Worm (Caenorhabditis elegans) whole organism, L1 larva: Measurements from ENCODE around the gene fshr-1.

ENCODE experiments used
- ceh-8 ChIP-seq: fragments of 200-800 bp; sonication (Bioruptor generic); optimal IDR thresholded peaks from 2 replicates; lab custom pipeline; 2018; ENCODE audit warnings: mild to moderate bottlenecking, missing genetic modification characterization, moderate library complexity, missing compliant biosample characterization
- ceh-82 ChIP-seq, 3 experiments: fragments of 150-350 bp in 1 of 3; sonication (generic microtip) in 2 of 3; optimal IDR thresholded peaks; 2 replicates each; lab custom pipeline; 2014 to 2017; ENCODE audit warnings: missing biosample characterization in 3 of 3, missing genetic modification characterization in 3 of 3
- ceh-88 ChIP-seq: fragments of 200-800 bp; sonication (Bioruptor generic); IDR thresholded peaks from 2 replicates; pipeline ENCODE4 v1.3.6; 2022; ENCODE audit warnings: missing genetic modification characterization, missing compliant biosample characterization
- egl-13 ChIP-seq: sonication (generic microtip); optimal IDR thresholded peaks from 2 replicates; lab custom pipeline; 2016; ENCODE audit warnings: missing genotype, missing genetic modification reagents, missing genetic modification characterization, missing compliant biosample characterization
- elt-2 ChIP-seq: sonication (generic microtip); optimal IDR thresholded peaks from 2 replicates; lab custom pipeline; 2016; ENCODE audit warnings: missing genetic modification characterization, mild to moderate bottlenecking, inconsistent platforms, missing compliant biosample characterization, missing genetic modification reagents
- elt-3 ChIP-seq, 6 experiments: fragments of 150-350 bp in 1 of 6; sonication (generic microtip); optimal IDR thresholded peaks; 2 replicates each; lab custom pipeline; 2017 to 2018; ENCODE audit warnings: missing biosample characterization in 6 of 6, missing genetic modification characterization in 6 of 6, inconsistent platforms in 1 of 6
- fkh-10 ChIP-seq: sonication (generic microtip); optimal IDR thresholded peaks from 2 replicates; lab custom pipeline; 2017; ENCODE audit warnings: missing biosample characterization, missing genetic modification reagents, missing genetic modification characterization
- fos-1 ChIP-seq: fragments of 150-350 bp; optimal IDR thresholded peaks from 2 replicates; lab custom pipeline; 2014; ENCODE audit warnings: missing biosample characterization, missing genetic modification characterization
- hlh-17 ChIP-seq: fragments of 200-800 bp; sonication (Bioruptor generic); optimal IDR thresholded peaks from 2 replicates; lab custom pipeline; 2018; ENCODE audit warnings: missing genetic modification characterization, mild to moderate bottlenecking, missing compliant biosample characterization, moderate library complexity, borderline replicate concordance
- irx-1 ChIP-seq: sonication (generic microtip); optimal IDR thresholded peaks from 2 replicates; lab custom pipeline; 2016; ENCODE audit warnings: missing genetic modification characterization, missing compliant biosample characterization
- lin-14 ChIP-seq: fragments of 200-800 bp; sonication (Bioruptor generic); optimal IDR thresholded peaks from 2 replicates; lab custom pipeline; 2018; ENCODE audit warnings: mild to moderate bottlenecking, missing genetic modification characterization, moderate library complexity, missing compliant biosample characterization
- lin-35 ChIP-seq, 2 experiments: fragments of 150-350 bp; optimal IDR thresholded peaks; 2 replicates each; lab custom pipeline; 2014; ENCODE audit warnings: missing biosample characterization in 2 of 2, missing genetic modification characterization in 2 of 2, missing genetic modification reagents in 2 of 2
- lir-3 ChIP-seq: sonication (generic microtip); optimal IDR thresholded peaks from 2 replicates; lab custom pipeline; 2016; ENCODE audit warnings: mild to moderate bottlenecking, missing genetic modification characterization, moderate library complexity, missing compliant biosample characterization; ENCODE audit not compliant: poor library complexity
- lsy-2 ChIP-seq, 2 experiments: fragments of 150-350 bp; optimal IDR thresholded peaks; 2 replicates each; lab custom pipeline; 2014; ENCODE audit warnings: missing biosample characterization in 2 of 2, missing genetic modification characterization in 2 of 2
- nhr-19 ChIP-seq: fragments of 200-800 bp; sonication (Bioruptor generic); conservative IDR thresholded peaks from 2 replicates; pipeline ENCODE4 v1.3.6; 2022; ENCODE audit warnings: missing genetic modification characterization, missing compliant biosample characterization
- nhr-47 ChIP-seq: sonication (generic microtip); optimal IDR thresholded peaks from 2 replicates; lab custom pipeline; 2016; ENCODE audit warnings: mild to moderate bottlenecking, missing genetic modification characterization, moderate library complexity, missing compliant biosample characterization
- pag-3 ChIP-seq: sonication (generic microtip); optimal IDR thresholded peaks from 2 replicates; lab custom pipeline; 2017; ENCODE audit warnings: missing genetic modification characterization, mild to moderate bottlenecking, missing compliant biosample characterization, antibody characterized with exemption, borderline replicate concordance; ENCODE audit not compliant: insufficient read depth
- pqm-1 ChIP-seq: sonication (generic microtip); optimal IDR thresholded peaks from 3 replicates; lab custom pipeline; 2017; ENCODE audit warnings: missing biosample characterization, missing genetic modification characterization
- snpc-4 ChIP-seq: fragments of 150-350 bp; optimal IDR thresholded peaks from 2 replicates; lab custom pipeline; 2014; ENCODE audit warnings: missing biosample characterization, missing genetic modification characterization
- sptf-1 ChIP-seq: fragments of 150-350 bp; optimal IDR thresholded peaks from 2 replicates; lab custom pipeline; 2014; ENCODE audit warnings: missing biosample characterization, missing genetic modification characterization
- unc-30 ChIP-seq: sonication (generic microtip); optimal IDR thresholded peaks from 2 replicates; lab custom pipeline; 2017; ENCODE audit warnings: missing biosample characterization, missing genetic modification characterization
- zag-1 ChIP-seq: fragments of 150-350 bp; optimal IDR thresholded peaks from 2 replicates; lab custom pipeline; 2014; ENCODE audit warnings: missing biosample characterization, missing genetic modification characterization

fshr-1 gene

DNA sequence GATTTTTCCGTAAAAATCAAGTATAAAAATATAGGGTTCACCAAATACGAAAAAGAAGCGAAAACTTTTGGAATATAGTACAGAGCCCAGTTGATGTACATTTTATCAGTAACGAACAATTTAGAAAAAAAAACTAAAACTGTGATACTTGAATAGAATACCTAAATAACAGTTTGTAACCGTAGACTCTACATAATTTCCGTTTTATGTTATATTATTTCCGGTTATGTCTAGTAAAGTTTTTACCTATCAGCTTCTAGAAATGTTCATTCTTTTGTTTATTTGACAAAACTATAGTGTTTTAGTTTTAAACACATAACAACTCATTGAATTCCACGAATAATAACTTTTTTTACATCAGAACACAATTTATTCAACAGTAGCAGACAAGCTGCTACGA lies 47.8 kb downstream of the fshr-1 start, which contains the start of gene srj-33:
Gene srj-33 (minus strand): TSS at position 101 of the 400 bp plus-strand sequence.
- no peak for TF ChIP-seq fos-1 (tag; lab: Kevin White, UChicago)
- TF ChIP-seq unc-30 (tag; lab: Kevin White, UChicago), result no peak
- no peak for TF ChIP-seq snpc-4 (tag; lab: Kevin White, UChicago)
- TF ChIP-seq lsy-2 (tag; optimal IDR thresholded peaks at IDR 0.05; lab: Kevin White, UChicago), result no peak
- no peak for TF ChIP-seq irx-1 (tag; lab: Kevin White, UChicago)
- TF ChIP-seq pag-3, result no peak
- no peak for TF ChIP-seq ceh-8 (GFP tag; lab: Kevin White, UChicago)
- no peak for TF ChIP-seq zag-1 (tag; lab: Kevin White, UChicago)
- TF ChIP-seq egl-13 (tag; lab: Kevin White, UChicago), result no peak

DNA sequence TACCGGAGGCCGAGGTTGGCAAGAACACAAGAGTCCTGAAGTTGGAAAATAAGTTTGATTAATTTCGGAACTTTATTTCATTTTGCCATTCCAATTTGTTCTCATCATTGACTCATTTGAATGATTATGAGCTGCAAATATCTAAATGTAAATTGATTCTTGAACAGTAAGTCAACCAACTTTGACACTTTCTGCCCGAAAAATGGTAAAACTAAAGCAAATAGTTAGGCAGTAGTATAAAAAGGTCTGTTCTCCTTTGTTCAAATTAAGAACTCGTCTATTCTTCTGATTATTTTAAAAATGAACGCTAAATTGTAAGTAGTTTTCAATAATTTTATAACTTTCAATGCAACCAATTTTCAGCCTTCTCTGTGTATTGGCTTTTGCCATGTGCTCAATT lies 53.4 kb downstream of the fshr-1 start, which contains the start of gene fipr-12:
Gene fipr-12 (plus strand): TSS at position 301 of the 400 bp plus-strand sequence.
- no peak for TF ChIP-seq pqm-1 (tag; lab: Kevin White, UChicago)
- no peak for TF ChIP-seq ceh-82 (tag; optimal IDR thresholded peaks at IDR 0.05; lab: Kevin White, UChicago)
- no peak for TF ChIP-seq lsy-2 (tag; optimal IDR thresholded peaks at IDR 0.05; lab: Kevin White, UChicago)
- no peak for TF ChIP-seq nhr-47
- TF ChIP-seq sptf-1 (tag; lab: Kevin White, UChicago), result no peak
- TF ChIP-seq fkh-10 (GFP tag; lab: Kevin White, UChicago), result no peak
- TF ChIP-seq ceh-88, result no peak
- no peak for TF ChIP-seq lin-35 (GFP tag; optimal IDR thresholded peaks at IDR 0.05; lab: Kevin White, UChicago)

DNA sequence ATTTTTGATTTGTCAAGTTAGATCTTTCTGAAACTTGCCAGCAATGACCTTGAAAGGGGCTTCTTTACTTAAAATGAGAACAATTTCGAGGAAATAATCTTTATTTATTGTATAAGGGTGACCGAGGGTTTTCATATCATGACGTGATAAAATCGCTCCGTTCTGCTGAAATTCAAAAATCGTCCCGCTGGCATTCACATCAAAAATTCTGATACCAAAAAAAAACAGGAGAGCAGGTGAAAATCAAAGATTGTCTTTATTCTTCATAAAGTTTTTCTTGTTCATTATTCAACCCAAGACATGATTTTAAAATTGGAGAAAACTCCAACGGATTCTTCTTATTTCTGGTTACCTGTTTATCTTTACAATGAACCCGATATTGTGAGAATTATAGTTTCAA lies 54.5 kb downstream of the fshr-1 start, which contains the start of gene sre-28:
Gene sre-28 (plus strand): TSS at position 301 of the 400 bp plus-strand sequence.
- TF ChIP-seq lir-3 (tag; lab: Kevin White, UChicago), result no peak
- TF ChIP-seq elt-3 (tag; optimal IDR thresholded peaks at IDR 0.05; lab: Kevin White, UChicago), result no peak
- no peak for TF ChIP-seq nhr-19 (GFP tag; lab: Robert Waterston, UW)
- no peak for TF ChIP-seq elt-2 (tag; lab: Kevin White, UChicago)
- TF ChIP-seq hlh-17 (GFP tag; lab: Kevin White, UChicago), result no peak
- TF ChIP-seq lin-14 (GFP tag; lab: Kevin White, UChicago), result no peak
